In genomic region chrV:11764373-11764954, ce11 we compare ENCODE assay signal across 1 worm cellular context.
TF ChIP-seq lines count a peak whose summit lies in the region.

F55A11.1 (minus strand) TSS chrV:11764385.
syx-5 (plus strand) TSS chrV:11764904.

TF ChIP-seq in whole organism, L4 larva, 104 proteins besides CTCF, POLR2A, EP300 and RAD21 (continued from another document):
- TF ChIP-seq daf-16 (GFP tag; optimal IDR thresholded peaks at IDR 0.05; lab: Kevin White, UChicago) (peak; percentile 50 to 89), daf-16 (tag; optimal IDR thresholded peaks at IDR 0.05; lab: Kevin White, UChicago) (peak; percentile 58), lin-13 (GFP tag; optimal IDR thresholded peaks at IDR 0.05; lab: Kevin White, UChicago) (peak; percentile 71), ceh-20 (GFP tag; IDR thresholded peaks at IDR 0.05; lab: Robert Waterston, UW) (0 out of 2 replicates have a peak, but pooled peaks have one; percentile 45), nhr-42 (GFP tag; IDR thresholded peaks at IDR 0.05; lab: Robert Waterston, UW) (peak; percentile 76; the same call in 1 of the 2 replicates), F49E8.2 (tag; optimal IDR thresholded peaks at IDR 0.05; lab: Kevin White, UChicago; ENCODE audit: borderline replicate concordance) (peak; percentile 9), zfp-2 (tag; optimal IDR thresholded peaks at IDR 0.05; lab: Kevin White, UChicago) (peak; percentile 12), skn-1 (tag; optimal IDR thresholded peaks at IDR 0.05; lab: Kevin White, UChicago) (no peak), nhr-28 (tag; optimal IDR thresholded peaks at IDR 0.05; lab: Kevin White, UChicago) (peak; percentile 43), zag-1 (tag; optimal IDR thresholded peaks at IDR 0.05; lab: Kevin White, UChicago) (no peak)
